Fruit fly (Drosophila melanogaster) S2 (cell line): Measurements from ENCODE around the gene GluClalpha.

Experiments
- CG8478 ChIP-seq: fragments of >200 bp; optimal IDR thresholded peaks from 2 replicates; lab custom pipeline; 2018
- CTCF ChIP-seq, 2 experiments: fragments of >200 bp; optimal IDR thresholded peaks; 2 replicates each; lab custom pipeline; 2018

DNA sequence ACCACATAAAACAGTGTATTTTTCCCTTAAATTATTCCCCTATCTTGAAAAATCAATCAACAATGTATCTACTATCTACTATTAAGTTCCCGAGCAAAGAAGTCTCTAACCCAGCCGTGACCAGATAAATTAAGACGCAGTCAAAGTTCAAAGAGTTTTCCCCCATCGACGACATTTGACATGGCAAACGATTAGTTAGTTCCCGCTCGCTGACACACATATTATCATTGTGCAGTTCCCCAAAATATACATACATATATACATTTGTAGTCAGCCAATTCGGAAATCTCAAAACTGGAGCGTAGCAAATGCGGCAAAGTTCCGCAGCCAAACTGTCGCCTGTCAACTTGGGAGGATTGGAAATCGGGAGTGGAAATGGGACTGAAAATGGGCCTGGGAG is 76.6 kb downstream of the GluClalpha start:
- TF ChIP-seq CTCF (optimal IDR thresholded peaks at IDR 0.05; lab: Kevin White, UChicago) (no peak), CG8478 (lab: Kevin White, UChicago) (no peak)
